Worm (Caenorhabditis elegans): Measurements from ENCODE around the gene srb-1.
"Not testable (repeated sequence)": the region's sequence is repeated elsewhere in the genome, so short reads cannot be mapped to it uniquely, and the experiment has no call there.

srb-1 gene

DNA sequence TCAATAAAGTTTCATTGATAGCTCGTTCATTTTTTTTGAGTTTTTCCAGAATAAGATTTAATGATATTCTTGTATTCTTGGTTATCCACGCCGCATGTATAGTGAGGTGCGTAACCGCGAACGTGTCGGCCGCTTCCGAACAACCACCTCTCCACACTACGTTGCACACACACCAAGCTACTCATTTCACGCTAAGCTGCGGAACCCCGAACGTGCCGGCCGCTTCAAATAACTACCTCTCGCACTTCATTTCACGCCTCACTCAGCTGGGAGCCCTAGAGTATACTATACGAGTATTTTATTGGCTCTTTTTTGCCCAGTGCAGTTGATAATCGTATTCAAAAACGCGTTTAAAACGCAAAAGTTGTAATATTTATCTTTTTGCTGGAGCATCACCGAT, 29.4 kb upstream of the srb-1 start:
- peak; percentile 8 for TF ChIP-seq lsl-1 (GFP tag; optimal IDR thresholded peaks at IDR 0.05)
- TF ChIP-seq hmg-1.2 (GFP tag; IDR thresholded peaks at IDR 0.05), result peak; percentile 68
- TF ChIP-seq snpc-3.4 (tag; optimal IDR thresholded peaks at IDR 0.05), result peak; percentile 66
- peak; percentile 87 for TF ChIP-seq snpc-1.1 (tag; optimal IDR thresholded peaks at IDR 0.05; ENCODE audit: insufficient read depth)
- TF ChIP-seq snpc-4 (GFP tag; optimal IDR thresholded peaks at IDR 0.05), result not testable (repeated sequence)
- TF ChIP-seq snpc-4 (tag; optimal IDR thresholded peaks at IDR 0.05), result peak; percentile 37 to 95 (median 80)

ce11 chrII:5199497-5199896, 28.7 kb upstream of the srb-1 start, which contains the start of gene msp-50:
Gene msp-50 (plus strand): TSS chrII:5199797.
- TF ChIP-seq Y79H2A.3 (GFP tag; conservative IDR thresholded peaks at IDR 0.05) (no peak), attf-6 (GFP tag; IDR thresholded peaks at IDR 0.05) (no peak), nfya-1 (tag; optimal IDR thresholded peaks at IDR 0.05; ENCODE audit: borderline replicate concordance, insufficient read depth) (no peak)

DNA sequence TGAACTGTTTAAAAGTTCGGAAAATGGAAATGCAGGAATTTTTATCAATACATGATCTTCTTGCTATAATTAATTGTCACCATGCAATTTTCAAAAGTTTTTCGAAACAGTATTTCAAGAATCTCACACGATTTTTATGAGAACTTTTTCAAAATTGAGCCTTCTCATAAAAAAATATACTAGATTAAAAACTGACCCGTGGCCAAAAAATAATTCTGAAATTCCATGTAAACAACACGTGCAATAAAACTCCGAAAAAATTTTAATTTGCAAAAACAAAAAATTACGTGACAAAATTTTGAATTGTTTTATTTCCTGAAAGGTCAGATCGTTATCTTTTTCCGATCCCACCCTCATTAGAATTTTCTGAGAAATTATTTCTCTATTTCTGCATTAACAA, 24.7 kb upstream of the srb-1 start, which contains the start of gene C34F11.5:
Gene C34F11.5, plus strand, starts transcription at position 301 of the 400 bp plus-strand sequence.
- TF ChIP-seq T26A5.8 (tag; optimal IDR thresholded peaks at IDR 0.05) (no peak), hmg-20 (GFP tag; IDR thresholded peaks at IDR 0.05) (no peak), Y95B8A.8 (GFP tag; IDR thresholded peaks at IDR 0.05) (no peak), ztf-18 (tag; optimal IDR thresholded peaks at IDR 0.05) (no peak), sptf-2 (GFP tag; optimal IDR thresholded peaks at IDR 0.05) (no peak), unc-62 (GFP tag; optimal IDR thresholded peaks at IDR 0.05) (no peak), mcd-1 (GFP tag; IDR thresholded peaks at IDR 0.05) (no peak), B0261.1 (tag; optimal IDR thresholded peaks at IDR 0.05) (no peak), nfya-2 (GFP tag; IDR thresholded peaks at IDR 0.05) (no peak), K12H6.12 (tag; optimal IDR thresholded peaks at IDR 0.05) (no peak), F55B11.4 (tag; optimal IDR thresholded peaks at IDR 0.05; ENCODE audit: borderline replicate concordance, insufficient read depth) (no peak), ZK185.1 (tag; optimal IDR thresholded peaks at IDR 0.05; ENCODE audit: poor library complexity, severe bottlenecking) (no peak), F49E8.2 (tag; optimal IDR thresholded peaks at IDR 0.05; ENCODE audit: insufficient read depth) (no peak), F52B5.7 (tag; optimal IDR thresholded peaks at IDR 0.05) (no peak), mel-28 (tag; optimal IDR thresholded peaks at IDR 0.05; ENCODE audit: borderline replicate concordance) (no peak), ama-1 (optimal IDR thresholded peaks at IDR 0.05) (no peak), ama-1 (GFP tag; optimal IDR thresholded peaks at IDR 0.05) (no peak), Y79H2A.3 (GFP tag; conservative IDR thresholded peaks at IDR 0.05) (no peak), ekl-4 (GFP tag; IDR thresholded peaks at IDR 0.05) (no peak)

ce11 chrII:5194066-5194465, 23.2 kb upstream of the srb-1 start, which contains the start of gene msp-49:
Gene msp-49 (plus strand): TSS chrII:5194366.
- no peak for TF ChIP-seq K11D2.4 (GFP tag; IDR thresholded peaks at IDR 0.05)
- no peak for TF ChIP-seq atf-7 (tag; optimal IDR thresholded peaks at IDR 0.05)
- TF ChIP-seq F33H1.4 (GFP tag; IDR thresholded peaks at IDR 0.05), result no peak
- no peak for TF ChIP-seq hrde-1 (tag; optimal IDR thresholded peaks at IDR 0.05; ENCODE audit: borderline replicate concordance)
- TF ChIP-seq hsf-1 (GFP tag; IDR thresholded peaks at IDR 0.05), result no peak
- no peak for TF ChIP-seq pha-4 (tag; optimal IDR thresholded peaks at IDR 0.05)
- TF ChIP-seq T26A5.8 (tag; optimal IDR thresholded peaks at IDR 0.05), result no peak
- TF ChIP-seq ceh-40 (GFP tag; IDR thresholded peaks at IDR 0.05), result no peak

All from whole organism, young adult.